Fruit fly (Drosophila melanogaster) whole organism, wandering third instar larva: ENCODE results near the gene CG42788.

Source experiments
- dmrt93B ChIP-seq: fragments of 200-800 bp; sonication (Bioruptor generic); optimal IDR thresholded peaks from 2 replicates; lab custom pipeline; 2018; ENCODE audit warnings: missing biosample characterization, mild to moderate bottlenecking, missing genetic modification characterization
- sage ChIP-seq: fragments of 200-800 bp; sonication (Bioruptor generic); optimal IDR thresholded peaks from 2 replicates; lab custom pipeline; 2016; ENCODE audit warnings: missing biosample characterization, mild to moderate bottlenecking, missing genetic modification characterization
- tai ChIP-seq: sonication (Bioruptor generic); optimal IDR thresholded peaks from 2 replicates; lab custom pipeline; 2016; ENCODE audit warnings: missing biosample characterization, missing genetic modification characterization

DNA sequence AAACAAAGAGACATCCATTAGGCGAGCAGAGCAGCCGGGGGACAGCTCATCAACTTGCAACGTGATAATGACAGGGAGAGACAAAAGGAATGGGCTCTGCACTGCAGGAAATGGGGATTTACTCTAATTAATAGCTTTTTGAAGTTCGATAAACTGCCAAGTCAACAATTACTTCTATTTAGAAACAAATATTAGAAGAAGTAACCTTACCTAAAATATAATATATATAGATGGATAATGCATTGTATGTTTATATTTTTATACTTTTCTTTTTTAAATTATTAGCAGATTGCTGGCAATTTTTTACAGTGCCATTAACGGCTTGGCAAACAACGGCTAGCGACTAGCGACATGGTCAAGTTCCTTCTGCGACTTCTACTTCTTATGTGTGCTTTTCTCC lies 18.1 kb downstream of the CG42788 start:
- TF ChIP-seq dmrt93B (GFP tag; lab: Kevin White, UChicago), result no peak
- no peak for TF ChIP-seq tai
- no peak for TF ChIP-seq sage (GFP tag; lab: Kevin White, UChicago)
